Worm (Caenorhabditis elegans) whole organism, young adult: Measurements from ENCODE around the gene C34C12.9.

Experiments
- B0035.1 ChIP-seq: sonication (generic microtip); optimal IDR thresholded peaks from 2 replicates; lab custom pipeline; 2016; ENCODE audit warnings: missing genetic modification characterization, mild to moderate bottlenecking, missing compliant biosample characterization, missing genotype, missing genetic modification reagents
- B0261.1 ChIP-seq: sonication (generic microtip); optimal IDR thresholded peaks from 2 replicates; lab custom pipeline; 2016; ENCODE audit warnings: mild to moderate bottlenecking, missing genetic modification characterization, moderate library complexity, missing compliant biosample characterization
- C17E4.6 ChIP-seq: fragments of 200-800 bp; sonication (Bioruptor generic); IDR thresholded peaks from 2 replicates; pipeline ENCODE4 v1.3.6; 2022; ENCODE audit warnings: missing genetic modification reagents, missing genetic modification characterization, missing compliant biosample characterization
- D2030.7 ChIP-seq: fragments of 200-800 bp; sonication (Bioruptor generic); IDR thresholded peaks from 2 replicates; pipeline ENCODE4 v1.3.6; 2022; ENCODE audit warnings: missing genetic modification reagents, missing genetic modification characterization, missing compliant biosample characterization
- F37B4.10 ChIP-seq: fragments of 200-800 bp; sonication (Bioruptor generic); IDR thresholded peaks from 2 replicates; pipeline ENCODE4 v1.3.6; 2022; ENCODE audit warnings: missing genetic modification characterization, missing compliant biosample characterization
- F39B2.1 ChIP-seq: fragments of 200-800 bp; sonication (Bioruptor generic); IDR thresholded peaks from 2 replicates; pipeline ENCODE4 v1.3.6; 2022; ENCODE audit warnings: missing genetic modification reagents, missing genetic modification characterization, missing compliant biosample characterization
- F49E8.2 ChIP-seq: sonication (generic microtip); optimal IDR thresholded peaks from 3 replicates; lab custom pipeline; 2017; ENCODE audit warnings: missing genetic modification characterization, mild to moderate bottlenecking, missing compliant biosample characterization, antibody characterized with exemption, moderate library complexity; ENCODE audit not compliant: insufficient read depth
- K11D2.4 ChIP-seq: fragments of 200-800 bp; sonication (Bioruptor generic); IDR thresholded peaks from 2 replicates; pipeline ENCODE4 v1.3.6; 2022; ENCODE audit warnings: missing genetic modification reagents, missing genetic modification characterization, missing compliant biosample characterization
- T07F8.4 ChIP-seq: sonication (generic microtip); optimal IDR thresholded peaks from 2 replicates; lab custom pipeline; 2016; ENCODE audit warnings: mild to moderate bottlenecking, missing genetic modification characterization, moderate library complexity, missing compliant biosample characterization
- T26A5.8 ChIP-seq: sonication (generic microtip); optimal IDR thresholded peaks from 2 replicates; lab custom pipeline; 2016; ENCODE audit warnings: missing genetic modification characterization, missing compliant biosample characterization
- Y53G8AR.9 ChIP-seq: fragments of 200-800 bp; sonication (Bioruptor generic); conservative IDR thresholded peaks from 2 replicates; pipeline ENCODE4 v1.3.6; 2022; ENCODE audit warnings: missing genetic modification reagents, missing genetic modification characterization, missing compliant biosample characterization
- Y56A3A.18 ChIP-seq: fragments of 200-800 bp; sonication (Bioruptor generic); IDR thresholded peaks from 2 replicates; pipeline ENCODE4 v1.3.6; 2022; ENCODE audit warnings: missing genetic modification reagents, missing genetic modification characterization, missing compliant biosample characterization
- Y67H2A.10 ChIP-seq: fragments of 200-800 bp; sonication (Bioruptor generic); conservative IDR thresholded peaks from 2 replicates; pipeline ENCODE4 v1.3.6; 2022; ENCODE audit warnings: missing genetic modification reagents, missing genetic modification characterization, missing compliant biosample characterization
- Y79H2A.3 ChIP-seq: fragments of 200-800 bp; sonication (Bioruptor generic); conservative IDR thresholded peaks from 2 replicates; pipeline ENCODE4 v1.3.6; 2022; ENCODE audit warnings: missing genetic modification reagents, missing genetic modification characterization, missing compliant biosample characterization
- Y95B8A.8 ChIP-seq: fragments of 200-800 bp; sonication (Bioruptor generic); IDR thresholded peaks from 2 replicates; pipeline ENCODE4 v1.3.6; 2022; ENCODE audit warnings: missing genetic modification reagents, missing genetic modification characterization, missing compliant biosample characterization
- aptf-3 ChIP-seq: fragments of 200-800 bp; sonication (Bioruptor generic); IDR thresholded peaks from 2 replicates; pipeline ENCODE4 v1.3.6; 2022; ENCODE audit warnings: missing genetic modification characterization, missing compliant biosample characterization
- atf-7 ChIP-seq: sonication (generic microtip); optimal IDR thresholded peaks from 2 replicates; lab custom pipeline; 2017; ENCODE audit warnings: mild to moderate bottlenecking, missing genetic modification characterization, missing compliant biosample characterization
- attf-6 ChIP-seq: fragments of 200-800 bp; sonication (Bioruptor generic); IDR thresholded peaks from 2 replicates; pipeline ENCODE4 v1.3.6; 2022; ENCODE audit warnings: missing genetic modification reagents, missing genetic modification characterization, missing compliant biosample characterization
- bed-1 ChIP-seq: fragments of 200-800 bp; sonication (Bioruptor generic); IDR thresholded peaks from 2 replicates; pipeline ENCODE4 v1.3.6; 2022; ENCODE audit warnings: missing genetic modification reagents, missing genetic modification characterization, missing compliant biosample characterization
- ceh-27 ChIP-seq: fragments of 200-800 bp; sonication (Bioruptor generic); optimal IDR thresholded peaks from 2 replicates; lab custom pipeline; 2018; ENCODE audit warnings: mild to moderate bottlenecking, missing genetic modification characterization, moderate library complexity, missing compliant biosample characterization
- ceh-58 ChIP-seq: fragments of 200-800 bp; sonication (Bioruptor generic); IDR thresholded peaks from 2 replicates; pipeline ENCODE4 v1.3.6; 2022; ENCODE audit warnings: missing genetic modification characterization, missing compliant biosample characterization
- dox-1 ChIP-seq: fragments of 200-800 bp; sonication (Bioruptor generic); IDR thresholded peaks from 2 replicates; pipeline ENCODE4 v1.3.6; 2022; ENCODE audit warnings: missing genetic modification reagents, missing genetic modification characterization, missing compliant biosample characterization
- dpl-1 ChIP-seq: fragments of 150-350 bp; optimal IDR thresholded peaks from 2 replicates; lab custom pipeline; 2014; ENCODE audit warnings: missing biosample characterization, missing genetic modification reagents, missing genetic modification characterization
- egl-44 ChIP-seq: fragments of 200-800 bp; sonication (Bioruptor generic); IDR thresholded peaks from 2 replicates; pipeline ENCODE4 v1.3.6; 2022; ENCODE audit warnings: missing genetic modification reagents, missing genetic modification characterization, missing compliant biosample characterization
- ets-4 ChIP-seq: fragments of 200-800 bp; sonication (Bioruptor generic); optimal IDR thresholded peaks from 2 replicates; lab custom pipeline; 2018; ENCODE audit warnings: mild to moderate bottlenecking, missing genetic modification characterization, missing compliant biosample characterization
- fkh-3 ChIP-seq: sonication (generic microtip); optimal IDR thresholded peaks from 2 replicates; lab custom pipeline; 2016; ENCODE audit warnings: mild to moderate bottlenecking, missing genetic modification characterization, missing compliant biosample characterization
- gei-17 ChIP-seq: fragments of 200-800 bp; sonication (Bioruptor generic); optimal IDR thresholded peaks from 2 replicates; lab custom pipeline; 2018; ENCODE audit warnings: mild to moderate bottlenecking, missing genetic modification characterization, missing compliant biosample characterization
- him-1 ChIP-seq: sonication (generic microtip); optimal IDR thresholded peaks from 2 replicates; lab custom pipeline; 2016; ENCODE audit warnings: missing genotype, missing genetic modification reagents, missing genetic modification characterization, missing compliant biosample characterization
- hlh-26 ChIP-seq: fragments of 200-800 bp; sonication (Bioruptor generic); conservative IDR thresholded peaks from 2 replicates; pipeline ENCODE4 v1.3.6; 2022; ENCODE audit warnings: missing genetic modification reagents, missing genetic modification characterization, missing compliant biosample characterization
- hmg-20 ChIP-seq: fragments of 200-800 bp; sonication (Bioruptor generic); IDR thresholded peaks from 2 replicates; pipeline ENCODE4 v1.3.6; 2022; ENCODE audit warnings: missing genetic modification reagents, missing genetic modification characterization, missing compliant biosample characterization
- lag-1 ChIP-seq: fragments of 200-800 bp; sonication (Bioruptor generic); IDR thresholded peaks from 2 replicates; pipeline ENCODE4 v1.3.6; 2022; ENCODE audit warnings: missing genetic modification reagents, missing genetic modification characterization, missing compliant biosample characterization
- lir-1 ChIP-seq: fragments of 200-800 bp; sonication (Bioruptor generic); conservative IDR thresholded peaks from 2 replicates; pipeline ENCODE4 v1.3.6; 2022; ENCODE audit warnings: missing genetic modification reagents, missing genetic modification characterization, missing compliant biosample characterization
- lsy-27 ChIP-seq: sonication (generic microtip); optimal IDR thresholded peaks from 2 replicates; lab custom pipeline; 2017; ENCODE audit warnings: missing genetic modification characterization, mild to moderate bottlenecking, missing compliant biosample characterization, antibody characterized with exemption, missing genotype, borderline replicate concordance; ENCODE audit not compliant: insufficient read depth
- madf-10 ChIP-seq: sonication (generic microtip); optimal IDR thresholded peaks from 2 replicates; lab custom pipeline; 2016; ENCODE audit warnings: mild to moderate bottlenecking, missing genetic modification characterization, missing compliant biosample characterization
- nfya-1 ChIP-seq: sonication (generic microtip); optimal IDR thresholded peaks from 2 replicates; lab custom pipeline; 2017; ENCODE audit warnings: antibody characterized with exemption, missing compliant biosample characterization, missing genetic modification characterization, borderline replicate concordance; ENCODE audit not compliant: insufficient read depth
- nhr-80 ChIP-seq: sonication (generic microtip); optimal IDR thresholded peaks from 2 replicates; lab custom pipeline; 2016; ENCODE audit warnings: missing genetic modification characterization, missing compliant biosample characterization
- nhr-90 ChIP-seq: sonication (generic microtip); optimal IDR thresholded peaks from 2 replicates; lab custom pipeline; 2016; ENCODE audit warnings: missing genotype, mild to moderate bottlenecking, missing genetic modification characterization, missing compliant biosample characterization
- pbrm-1 ChIP-seq: fragments of 200-800 bp; sonication (Bioruptor generic); IDR thresholded peaks from 2 replicates; pipeline ENCODE4 v1.3.6; 2022; ENCODE audit warnings: missing genetic modification reagents, missing genetic modification characterization, missing compliant biosample characterization
- rpc-1 ChIP-seq, 2 experiments: fragments of 150-350 bp in 1 of 2; sonication (generic microtip) in 1 of 2; optimal IDR thresholded peaks; 2 replicates each; lab custom pipeline; 2014 to 2018; ENCODE audit warnings: missing biosample characterization in 1 of 2, missing genetic modification characterization in 1 of 2, missing genetic modification reagents in 1 of 2, missing genotype in 1 of 2
- sea-2 ChIP-seq: fragments of 200-800 bp; sonication (Bioruptor generic); IDR thresholded peaks from 2 replicates; pipeline ENCODE4 v1.3.6; 2022; ENCODE audit warnings: missing genetic modification characterization, missing compliant biosample characterization
- snpc-1.1 ChIP-seq: sonication (generic microtip); optimal IDR thresholded peaks from 2 replicates; lab custom pipeline; 2017; ENCODE audit warnings: missing genetic modification characterization, mild to moderate bottlenecking, missing compliant biosample characterization, antibody characterized with exemption, moderate library complexity, missing genotype, missing genetic modification reagents; ENCODE audit not compliant: insufficient read depth
- snpc-3.4 ChIP-seq: sonication (generic microtip); optimal IDR thresholded peaks from 2 replicates; lab custom pipeline; 2017; ENCODE audit warnings: missing genetic modification characterization, mild to moderate bottlenecking, missing compliant biosample characterization, antibody characterized with exemption, moderate library complexity, missing genotype, missing genetic modification reagents
- tbx-9 ChIP-seq: sonication (generic microtip); optimal IDR thresholded peaks from 2 replicates; lab custom pipeline; 2016; ENCODE audit warnings: borderline replicate concordance, missing genetic modification characterization, inconsistent platforms, missing compliant biosample characterization
- tlf-1 ChIP-seq: fragments of 200-800 bp; sonication (Bioruptor generic); optimal IDR thresholded peaks from 2 replicates; lab custom pipeline; 2018; ENCODE audit warnings: mild to moderate bottlenecking, missing genetic modification characterization, missing compliant biosample characterization
- ztf-22 ChIP-seq: fragments of 200-800 bp; sonication (Bioruptor generic); optimal IDR thresholded peaks from 2 replicates; lab custom pipeline; 2018; ENCODE audit warnings: mild to moderate bottlenecking, missing genetic modification characterization, moderate library complexity, missing compliant biosample characterization
- ztf-25 ChIP-seq: fragments of 200-800 bp; sonication (Bioruptor generic); IDR thresholded peaks from 2 replicates; pipeline ENCODE4 v1.3.6; 2022; ENCODE audit warnings: missing genetic modification reagents, missing genetic modification characterization, missing compliant biosample characterization
- ztf-26 ChIP-seq: sonication (generic microtip); optimal IDR thresholded peaks from 2 replicates; lab custom pipeline; 2017; ENCODE audit warnings: missing genetic modification characterization, missing compliant biosample characterization
- ztf-28 ChIP-seq: fragments of 200-800 bp; sonication (Bioruptor generic); IDR thresholded peaks from 2 replicates; pipeline ENCODE4 v1.3.6; 2022; ENCODE audit warnings: missing genetic modification reagents, missing genetic modification characterization, missing compliant biosample characterization

C34C12.9 gene

DNA sequence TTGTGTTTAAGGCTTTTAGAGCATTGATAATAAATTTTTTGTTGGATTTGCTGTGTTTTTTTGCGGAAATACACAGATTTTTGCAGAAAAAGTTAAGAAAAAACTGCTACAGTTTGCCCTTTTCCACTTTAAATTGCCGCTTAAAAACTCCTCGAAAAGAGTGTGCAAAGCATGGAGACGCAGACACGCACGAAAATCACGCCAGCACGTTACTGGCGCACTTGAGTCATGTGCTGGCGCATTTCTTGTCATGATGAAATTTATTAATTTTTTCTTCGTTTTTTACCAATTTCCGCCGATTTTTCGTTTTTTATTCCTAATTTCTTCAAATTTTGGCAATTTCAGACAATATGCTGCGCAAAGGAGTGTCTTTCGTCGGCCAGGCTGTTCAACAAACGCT is 15.3 kb downstream of the C34C12.9 start, which contains the start of gene C34C12.8 (continued):
- TF ChIP-seq nhr-80 (tag; lab: Kevin White, UChicago) (peak; percentile 47), ceh-58 (GFP tag; lab: Robert Waterston, UW) (no peak), attf-6 (GFP tag; lab: Robert Waterston, UW) (peak; percentile 72), dox-1 (GFP tag; lab: Robert Waterston, UW) (peak; percentile 96), C17E4.6 (GFP tag; lab: Robert Waterston, UW) (peak; percentile 89), nfya-1 (tag; lab: Kevin White, UChicago) (no peak), lir-1 (GFP tag; lab: Robert Waterston, UW) (peak; percentile 91), K11D2.4 (GFP tag; lab: Robert Waterston, UW) (peak; percentile 96), sea-2 (GFP tag; lab: Robert Waterston, UW) (no peak), T07F8.4 (tag; lab: Kevin White, UChicago) (no peak), lag-1 (GFP tag; lab: Robert Waterston, UW) (no peak), B0261.1 (tag; lab: Kevin White, UChicago) (peak; percentile 14), dpl-1 (GFP tag; lab: Kevin White, UChicago) (peak; percentile 89), F37B4.10 (GFP tag; lab: Robert Waterston, UW) (0 out of 2 replicates have a peak, but pooled peaks have one; percentile 86), Y56A3A.18 (GFP tag; lab: Robert Waterston, UW) (peak; percentile 93), F39B2.1 (GFP tag; lab: Robert Waterston, UW) (no peak), pbrm-1 (GFP tag; lab: Robert Waterston, UW) (peak; percentile 96), Y67H2A.10 (GFP tag; lab: Robert Waterston, UW) (peak; percentile 25; the same call in 1 of the 2 replicates), Y53G8AR.9 (GFP tag; lab: Robert Waterston, UW) (peak; percentile 99), tbx-9 (tag; lab: Kevin White, UChicago) (no peak), aptf-3 (GFP tag; lab: Robert Waterston, UW) (no peak), him-1 (tag; lab: Kevin White, UChicago) (peak; percentile 19), ztf-22 (peak; percentile 11), ztf-28 (GFP tag; lab: Robert Waterston, UW) (peak; percentile 84), nhr-90 (tag; lab: Kevin White, UChicago) (no peak), gei-17 (GFP tag; lab: Kevin White, UChicago) (peak; percentile 78), hmg-20 (GFP tag; lab: Robert Waterston, UW) (peak; percentile 90), ceh-27 (GFP tag; lab: Kevin White, UChicago) (peak; percentile 75), ztf-26 (peak; percentile 90), bed-1 (no peak), lsy-27 (tag; lab: Kevin White, UChicago) (no peak), Y79H2A.3 (GFP tag; lab: Robert Waterston, UW) (no peak), F49E8.2 (tag; lab: Kevin White, UChicago) (peak; percentile 89), T26A5.8 (tag; lab: Kevin White, UChicago) (no peak), tlf-1 (GFP tag; lab: Kevin White, UChicago) (peak; percentile 95), atf-7 (tag; lab: Kevin White, UChicago) (peak; percentile 84), madf-10 (tag; lab: Kevin White, UChicago) (peak; percentile 70), egl-44 (GFP tag; lab: Robert Waterston, UW) (peak; percentile 50; the same call in 1 of the 2 replicates), B0035.1 (tag; lab: Kevin White, UChicago) (peak; percentile 57), D2030.7 (peak; percentile 93), snpc-3.4 (tag; lab: Kevin White, UChicago) (peak; percentile 92), hlh-26 (GFP tag; lab: Robert Waterston, UW) (no peak), snpc-1.1 (peak; percentile 76), Y95B8A.8 (GFP tag; lab: Robert Waterston, UW) (peak; percentile 67; the same call in 1 of the 2 replicates), ets-4 (GFP tag; lab: Kevin White, UChicago) (peak; percentile 3), fkh-3 (no peak), ztf-25 (GFP tag; lab: Robert Waterston, UW) (no peak), rpc-1 (optimal IDR thresholded peaks at IDR 0.05; lab: Kevin White, UChicago) (no peak), rpc-1 (tag; optimal IDR thresholded peaks at IDR 0.05; lab: Kevin White, UChicago) (no peak)
